Worm (Caenorhabditis elegans) whole organism, late embryonic: Measurements from ENCODE around the gene vars-1.

ENCODE experiments used
- C38D4.7 ChIP-seq: fragments of 200-800 bp; sonication (Bioruptor generic); optimal IDR thresholded peaks from 2 replicates; lab custom pipeline; 2018; ENCODE audit warnings: mild to moderate bottlenecking, missing genetic modification characterization, moderate library complexity, missing compliant biosample characterization
- F13H6.1 ChIP-seq: sonication (generic microtip); optimal IDR thresholded peaks from 2 replicates; lab custom pipeline; 2016; ENCODE audit warnings: missing genetic modification characterization, missing compliant biosample characterization
- K02D7.2 ChIP-seq: sonication (generic microtip); optimal IDR thresholded peaks from 2 replicates; lab custom pipeline; 2017; ENCODE audit warnings: mild to moderate bottlenecking, missing genetic modification characterization, missing compliant biosample characterization
- K09A11.1 ChIP-seq: sonication (generic microtip); optimal IDR thresholded peaks from 2 replicates; lab custom pipeline; 2017; ENCODE audit warnings: antibody characterized with exemption, mild to moderate bottlenecking, missing genetic modification characterization, missing compliant biosample characterization; ENCODE audit not compliant: insufficient read depth
- Y22D7AL.16 ChIP-seq: sonication (generic microtip); optimal IDR thresholded peaks from 2 replicates; lab custom pipeline; 2016; ENCODE audit warnings: missing genetic modification characterization, missing compliant biosample characterization
- ahr-1 ChIP-seq: sonication (generic microtip); optimal IDR thresholded peaks from 2 replicates; lab custom pipeline; 2016; ENCODE audit warnings: missing genetic modification characterization, missing compliant biosample characterization
- ceh-14 ChIP-seq: sonication (generic microtip); optimal IDR thresholded peaks from 2 replicates; lab custom pipeline; 2016; ENCODE audit warnings: missing genotype, missing genetic modification characterization, missing compliant biosample characterization
- ceh-19 ChIP-seq: fragments of 200-800 bp; sonication (Bioruptor generic); optimal IDR thresholded peaks from 2 replicates; lab custom pipeline; 2018; ENCODE audit warnings: mild to moderate bottlenecking, missing genetic modification characterization, missing compliant biosample characterization
- ceh-30 ChIP-seq: fragments of 150-350 bp; optimal IDR thresholded peaks from 2 replicates; lab custom pipeline; 2014; ENCODE audit warnings: missing biosample characterization, missing genetic modification characterization
- ceh-31 ChIP-seq: sonication (generic microtip); optimal IDR thresholded peaks from 2 replicates; lab custom pipeline; 2016; ENCODE audit warnings: missing genetic modification characterization, missing compliant biosample characterization
- ceh-6 ChIP-seq: fragments of 200-800 bp; sonication (Bioruptor generic); optimal IDR thresholded peaks from 2 replicates; lab custom pipeline; 2018; ENCODE audit warnings: mild to moderate bottlenecking, missing genetic modification characterization, missing compliant biosample characterization
- ceh-9 ChIP-seq: sonication (generic microtip); optimal IDR thresholded peaks from 2 replicates; lab custom pipeline; 2016; ENCODE audit warnings: mild to moderate bottlenecking, missing genetic modification characterization, inconsistent platforms, missing compliant biosample characterization
- dmd-4 ChIP-seq: sonication (generic microtip); optimal IDR thresholded peaks from 2 replicates; lab custom pipeline; 2016; ENCODE audit warnings: borderline replicate concordance, missing genetic modification characterization, missing compliant biosample characterization
- dve-1 ChIP-seq: sonication (generic microtip); optimal IDR thresholded peaks from 2 replicates; lab custom pipeline; 2017; ENCODE audit warnings: antibody characterized with exemption, mild to moderate bottlenecking, missing genetic modification characterization, missing compliant biosample characterization
- elt-2 ChIP-seq: sonication (generic microtip); optimal IDR thresholded peaks from 2 replicates; lab custom pipeline; 2016; ENCODE audit warnings: missing genetic modification reagents, missing genetic modification characterization, missing compliant biosample characterization
- eyg-1 ChIP-seq: sonication (generic microtip); optimal IDR thresholded peaks from 2 replicates; lab custom pipeline; 2016; ENCODE audit warnings: missing genotype, missing genetic modification characterization, missing compliant biosample characterization
- fax-1 ChIP-seq: sonication (generic microtip); optimal IDR thresholded peaks from 2 replicates; lab custom pipeline; 2016; ENCODE audit warnings: missing genotype, missing genetic modification characterization, missing compliant biosample characterization
- fkh-6 ChIP-seq: sonication (generic microtip); optimal IDR thresholded peaks from 2 replicates; lab custom pipeline; 2016; ENCODE audit warnings: missing genetic modification characterization, missing compliant biosample characterization
- hlh-8 ChIP-seq: sonication (generic microtip); optimal IDR thresholded peaks from 2 replicates; lab custom pipeline; 2016; ENCODE audit warnings: missing genotype, missing genetic modification characterization, missing compliant biosample characterization
- lim-6 ChIP-seq: sonication (generic microtip); optimal IDR thresholded peaks from 2 replicates; lab custom pipeline; 2016; ENCODE audit warnings: missing genetic modification characterization, missing compliant biosample characterization
- mec-3 ChIP-seq: sonication (generic microtip); optimal IDR thresholded peaks from 2 replicates; lab custom pipeline; 2016; ENCODE audit warnings: borderline replicate concordance, missing genetic modification characterization, missing compliant biosample characterization
- nhr-11 ChIP-seq: fragments of 150-350 bp; optimal IDR thresholded peaks from 2 replicates; lab custom pipeline; 2014; ENCODE audit warnings: missing biosample characterization, missing genetic modification characterization
- odd-2 ChIP-seq: sonication (generic microtip); optimal IDR thresholded peaks from 2 replicates; lab custom pipeline; 2017; ENCODE audit warnings: antibody characterized with exemption, mild to moderate bottlenecking, missing genetic modification characterization, missing compliant biosample characterization
- pat-9 ChIP-seq: fragments of 200-800 bp; sonication (Bioruptor generic); optimal IDR thresholded peaks from 2 replicates; lab custom pipeline; 2018; ENCODE audit warnings: mild to moderate bottlenecking, missing genetic modification characterization, moderate library complexity, missing compliant biosample characterization
- pax-1 ChIP-seq: fragments of 150-350 bp; optimal IDR thresholded peaks from 2 replicates; lab custom pipeline; 2014; ENCODE audit warnings: missing biosample characterization, missing genetic modification characterization
- pha-2 ChIP-seq: sonication (generic microtip); optimal IDR thresholded peaks from 2 replicates; lab custom pipeline; 2017; ENCODE audit warnings: mild to moderate bottlenecking, missing genetic modification characterization, missing compliant biosample characterization
- pha-4 ChIP-seq: fragments of 150-350 bp; optimal IDR thresholded peaks from 2 replicates; lab custom pipeline; 2018; ENCODE audit warnings: missing biosample characterization, missing genetic modification reagents, missing genetic modification characterization
- pqm-1 ChIP-seq: sonication (generic microtip); optimal IDR thresholded peaks from 2 replicates; lab custom pipeline; 2016; ENCODE audit warnings: missing genetic modification characterization, missing compliant biosample characterization
- pros-1 ChIP-seq: fragments of 150-350 bp; optimal IDR thresholded peaks from 2 replicates; lab custom pipeline; 2014; ENCODE audit warnings: missing biosample characterization, missing genetic modification reagents, missing genetic modification characterization
- ref-2 ChIP-seq: sonication (generic microtip); optimal IDR thresholded peaks from 2 replicates; lab custom pipeline; 2016; ENCODE audit warnings: missing genetic modification characterization, missing compliant biosample characterization
- sdc-2 ChIP-seq: sonication (generic microtip); optimal IDR thresholded peaks from 2 replicates; lab custom pipeline; 2016; ENCODE audit warnings: missing genotype, missing genetic modification characterization, missing compliant biosample characterization
- tbx-2 ChIP-seq: sonication (generic microtip); optimal IDR thresholded peaks from 2 replicates; lab custom pipeline; 2016; ENCODE audit warnings: missing genetic modification characterization, missing compliant biosample characterization
- ttx-3 ChIP-seq: sonication (generic microtip); optimal IDR thresholded peaks from 2 replicates; lab custom pipeline; 2016; ENCODE audit warnings: missing genetic modification reagents, missing genetic modification characterization, missing compliant biosample characterization
- unc-86 ChIP-seq: sonication (generic microtip); optimal IDR thresholded peaks from 2 replicates; lab custom pipeline; 2016; ENCODE audit warnings: missing genetic modification characterization, missing compliant biosample characterization
- zip-5 ChIP-seq: sonication (generic microtip); optimal IDR thresholded peaks from 2 replicates; lab custom pipeline; 2016; ENCODE audit warnings: missing genetic modification characterization, missing compliant biosample characterization
- ztf-16 ChIP-seq: sonication (generic microtip); optimal IDR thresholded peaks from 2 replicates; lab custom pipeline; 2017; ENCODE audit warnings: missing genetic modification characterization, missing compliant biosample characterization

vars-1 gene

ce11 chrV:8058359-8058758 lies 27.1 kb downstream of the vars-1 start, which contains the start of gene str-138:
Gene str-138, plus strand, starts transcription at chrV:8058659.
- no peak for TF ChIP-seq dve-1 (tag; lab: Kevin White, UChicago)
- TF ChIP-seq, all 69 proteins: peak for 0

- TF ChIP-seq mec-3 (tag; lab: Kevin White, UChicago) (no peak), nhr-11 (tag; lab: Kevin White, UChicago) (no peak), dmd-4 (tag; lab: Kevin White, UChicago) (no peak), K09A11.1 (no peak), hlh-8 (tag; lab: Kevin White, UChicago) (no peak), ceh-31 (no peak), K02D7.2 (tag; lab: Kevin White, UChicago) (no peak), dve-1 (tag; lab: Kevin White, UChicago) (no peak), tbx-2 (no peak), ahr-1 (no peak), pqm-1 (tag; lab: Kevin White, UChicago) (no peak), ttx-3 (tag; lab: Kevin White, UChicago) (no peak), ceh-19 (no peak), pros-1 (tag; lab: Kevin White, UChicago) (no peak), elt-2 (tag; lab: Kevin White, UChicago) (no peak)
Observed at ce11 chrV:8062074-8062473, 30.9 kb downstream of the vars-1 start, which contains the start of gene str-139. Gene str-139, minus strand, starts transcription at chrV:8062174.

ce11 chrV:8067800-8068199 lies 36.6 kb downstream of the vars-1 start, which contains the start of gene str-140:
Gene str-140, minus strand, starts transcription at chrV:8067900.
- TF ChIP-seq ztf-16 (tag; lab: Kevin White, UChicago): no peak
- no peak for TF ChIP-seq pat-9 (tag; lab: Kevin White, UChicago)
- TF ChIP-seq ceh-14 (tag; lab: Kevin White, UChicago): no peak
- no peak for TF ChIP-seq ceh-9 (tag; lab: Kevin White, UChicago)
- TF ChIP-seq fkh-6: no peak
- no peak for TF ChIP-seq F13H6.1 (tag; lab: Kevin White, UChicago)

- TF ChIP-seq ref-2 (tag; lab: Kevin White, UChicago) (no peak), fkh-6 (no peak), ceh-31 (no peak), pax-1 (tag; lab: Kevin White, UChicago) (no peak), pha-2 (tag; lab: Kevin White, UChicago) (no peak), odd-2 (tag; lab: Kevin White, UChicago) (no peak), lim-6 (tag; lab: Kevin White, UChicago) (no peak), ceh-6 (GFP tag; lab: Kevin White, UChicago) (no peak), ceh-14 (tag; lab: Kevin White, UChicago) (no peak), pros-1 (tag; lab: Kevin White, UChicago) (no peak), ceh-9 (tag; lab: Kevin White, UChicago) (no peak), Y22D7AL.16 (tag; lab: Kevin White, UChicago) (no peak), zip-5 (tag; lab: Kevin White, UChicago) (no peak), ceh-19 (no peak), ahr-1 (no peak), pha-4 (no peak), C38D4.7 (no peak)
Observed at ce11 chrV:8069637-8070036, 38.4 kb downstream of the vars-1 start, which contains the start of gene str-143. Gene str-143, minus strand, starts transcription at chrV:8069737.

ce11 chrV:8072047-8072446 lies 40.8 kb downstream of the vars-1 start, which contains the start of gene str-144:
Gene str-144, minus strand, starts transcription at chrV:8072147.
- TF ChIP-seq unc-86 (tag; lab: Kevin White, UChicago): no peak
- TF ChIP-seq sdc-2: no peak
- no peak for TF ChIP-seq elt-2 (tag; lab: Kevin White, UChicago)
- no peak for TF ChIP-seq ceh-30 (tag; lab: Kevin White, UChicago)
- TF ChIP-seq K02D7.2 (tag; lab: Kevin White, UChicago): no peak
- no peak for TF ChIP-seq fax-1 (tag; lab: Kevin White, UChicago)
- TF ChIP-seq F13H6.1 (tag; lab: Kevin White, UChicago): no peak
- no peak for TF ChIP-seq eyg-1
